Fruit fly (Drosophila melanogaster) whole organism, wandering third instar larva: ENCODE data around the gene CG3123.

ENCODE experiments used
- Abd-B ChIP-seq: fragments of >200 bp; optimal IDR thresholded peaks from 2 replicates; lab custom pipeline; 2017; ENCODE audit warnings: missing biosample characterization, missing genetic modification characterization
- CG32264 ChIP-seq: fragments of 200-800 bp; sonication (Bioruptor generic); optimal IDR thresholded peaks from 2 replicates; lab custom pipeline; 2016; ENCODE audit warnings: missing biosample characterization, missing genetic modification characterization
- CG9705 ChIP-seq: fragments of 200-800 bp; sonication (Bioruptor generic); optimal IDR thresholded peaks from 2 replicates; lab custom pipeline; 2018; ENCODE audit warnings: missing biosample characterization, mild to moderate bottlenecking, missing genetic modification characterization
- CrebA ChIP-seq: fragments of 200-800 bp; sonication (Bioruptor generic); optimal IDR thresholded peaks from 2 replicates; lab custom pipeline; 2016; ENCODE audit warnings: missing biosample characterization, mild to moderate bottlenecking, missing genetic modification characterization, borderline replicate concordance
- Dfd ChIP-seq: fragments of >200 bp; optimal IDR thresholded peaks from 2 replicates; lab custom pipeline; 2017; ENCODE audit warnings: missing biosample characterization, missing genetic modification characterization
- Dif ChIP-seq: fragments of 200-275, 200-300 bp; sonication (Bioruptor generic); optimal IDR thresholded peaks from 2 replicates; lab custom pipeline; 2018; ENCODE audit warnings: missing biosample characterization, missing genetic modification characterization; ENCODE audit not compliant: partially characterized antibody
- GATAd ChIP-seq: sonication (Bioruptor generic); optimal IDR thresholded peaks from 2 replicates; lab custom pipeline; 2016; ENCODE audit warnings: missing biosample characterization, missing genetic modification characterization
- HLH106 ChIP-seq: fragments of 200-800 bp; optimal IDR thresholded peaks from 3 replicates; lab custom pipeline; 2019; ENCODE audit warnings: missing biosample characterization, mild to moderate bottlenecking, missing genetic modification characterization, moderate library complexity
- Hnf4 ChIP-seq: fragments of 200-800 bp; sonication (Bioruptor generic); optimal IDR thresholded peaks from 2 replicates; lab custom pipeline; 2016; ENCODE audit warnings: missing biosample characterization, mild to moderate bottlenecking, missing genetic modification characterization
- Hr78 ChIP-seq: fragments of >200 bp; optimal IDR thresholded peaks from 2 replicates; lab custom pipeline; 2017; ENCODE audit warnings: missing biosample characterization, missing genetic modification characterization
- Hr83 ChIP-seq: fragments of 200-300 bp; sonication (Bioruptor generic); optimal IDR thresholded peaks from 2 replicates; lab custom pipeline; 2016; ENCODE audit warnings: missing biosample characterization, mild to moderate bottlenecking, missing genetic modification characterization, moderate library complexity; ENCODE audit not compliant: poor library complexity, severe bottlenecking
- Jra ChIP-seq: sonication (Bioruptor generic); optimal IDR thresholded peaks from 2 replicates; lab custom pipeline; 2016; ENCODE audit warnings: missing biosample characterization, missing genetic modification characterization
- Mio ChIP-seq: sonication (Bioruptor generic); optimal IDR thresholded peaks from 2 replicates; lab custom pipeline; 2016; ENCODE audit warnings: missing biosample characterization, missing genetic modification characterization
- Myc ChIP-seq: fragments of >200 bp; optimal IDR thresholded peaks from 2 replicates; lab custom pipeline; 2017
- N ChIP-seq: fragments of >200 bp; optimal IDR thresholded peaks from 2 replicates; lab custom pipeline; 2018; ENCODE audit warnings: missing biosample characterization, missing external identifiers, missing genetic modification characterization
- OdsH ChIP-seq: fragments of 200-800 bp; sonication (Bioruptor generic); optimal IDR thresholded peaks from 2 replicates; lab custom pipeline; 2016; ENCODE audit warnings: missing biosample characterization, mild to moderate bottlenecking, missing genetic modification characterization
- Rel ChIP-seq, 2 experiments: fragments of 200-800 bp; sonication (Bioruptor generic) in 1 of 2; optimal IDR thresholded peaks; 2 replicates in 1 of 2; 3 replicates in 1 of 2; lab custom pipeline; 2016 to 2019; ENCODE audit warnings: mild to moderate bottlenecking in 2 of 2, missing biosample characterization in 2 of 2, missing genetic modification characterization in 2 of 2, moderate library complexity in 1 of 2
- Sp1 ChIP-seq: fragments of 200-800 bp; sonication (Bioruptor generic); optimal IDR thresholded peaks from 3 replicates; lab custom pipeline; 2019; ENCODE audit warnings: missing biosample characterization, mild to moderate bottlenecking, missing genetic modification characterization, moderate library complexity
- Vsx2 ChIP-seq: fragments of 200-300, 225-300 bp; sonication (Bioruptor generic); optimal IDR thresholded peaks from 2 replicates; lab custom pipeline; 2018; ENCODE audit warnings: missing biosample characterization, missing genetic modification characterization; ENCODE audit not compliant: partially characterized antibody
- br ChIP-seq: fragments of 200-800 bp; sonication (Bioruptor generic); optimal IDR thresholded peaks from 2 replicates; lab custom pipeline; 2016; ENCODE audit warnings: missing biosample characterization, missing genetic modification characterization
- brk ChIP-seq: fragments of 200-800 bp; sonication (Bioruptor generic); optimal IDR thresholded peaks from 2 replicates; lab custom pipeline; 2016; ENCODE audit warnings: missing biosample characterization, mild to moderate bottlenecking, missing genetic modification characterization
- dl ChIP-seq, 2 experiments: fragments of 175-275, 200-275 bp in 1 of 2; fragments of 200-275 bp in 1 of 2; sonication (Bioruptor generic); optimal IDR thresholded peaks; lab custom pipeline; 2018; ENCODE audit warnings: mild to moderate bottlenecking in 2 of 2, missing biosample characterization in 2 of 2, missing genetic modification characterization in 2 of 2, moderate library complexity in 2 of 2; ENCODE audit not compliant: partially characterized antibody in 2 of 2, insufficient read depth in 1 of 2
- dmrt93B ChIP-seq: fragments of 200-800 bp; sonication (Bioruptor generic); optimal IDR thresholded peaks from 2 replicates; lab custom pipeline; 2018; ENCODE audit warnings: missing biosample characterization, mild to moderate bottlenecking, missing genetic modification characterization
- dsf ChIP-seq: sonication (Bioruptor generic); optimal IDR thresholded peaks from 2 replicates; lab custom pipeline; 2016; ENCODE audit warnings: missing biosample characterization, missing genetic modification characterization, borderline replicate concordance
- ey ChIP-seq: fragments of 200-800 bp; sonication (Bioruptor generic); optimal IDR thresholded peaks from 2 replicates; lab custom pipeline; 2016; ENCODE audit warnings: missing biosample characterization, missing genetic modification characterization
- foxo ChIP-seq, 2 experiments: fragments of 200-800 bp; sonication (Bioruptor generic); optimal IDR thresholded peaks; 2 replicates in 1 of 2; 3 replicates in 1 of 2; lab custom pipeline; 2016 to 2017; ENCODE audit warnings: missing biosample characterization in 2 of 2, missing genetic modification characterization in 2 of 2
- fru ChIP-seq: fragments of 200-800 bp; sonication (Bioruptor generic); optimal IDR thresholded peaks from 3 replicates; lab custom pipeline; 2016; ENCODE audit warnings: missing biosample characterization, mild to moderate bottlenecking, missing genetic modification characterization
- h ChIP-seq: fragments of 200-800 bp; sonication (Bioruptor generic); optimal IDR thresholded peaks from 3 replicates; lab custom pipeline; 2016; ENCODE audit warnings: missing biosample characterization, mild to moderate bottlenecking, missing genetic modification characterization
- jim ChIP-seq: fragments of 175-275, 200-325 bp; sonication (Bioruptor generic); optimal IDR thresholded peaks from 2 replicates; lab custom pipeline; 2016; ENCODE audit warnings: missing biosample characterization, mild to moderate bottlenecking, missing genetic modification characterization
- lola ChIP-seq: fragments of >200 bp; optimal IDR thresholded peaks from 2 replicates; lab custom pipeline; 2017; ENCODE audit warnings: missing biosample characterization, missing genetic modification characterization
- pan ChIP-seq: fragments of >200 bp; optimal IDR thresholded peaks from 2 replicates; lab custom pipeline; 2017
- psq ChIP-seq: fragments of 200-800 bp; sonication (Bioruptor generic); optimal IDR thresholded peaks from 3 replicates; lab custom pipeline; 2017; ENCODE audit warnings: missing biosample characterization, mild to moderate bottlenecking, missing genetic modification characterization, moderate library complexity
- rgr ChIP-seq: fragments of 200-800 bp; sonication (Bioruptor generic); optimal IDR thresholded peaks from 3 replicates; lab custom pipeline; 2016; ENCODE audit warnings: missing biosample characterization, mild to moderate bottlenecking, missing genetic modification characterization
- sage ChIP-seq: fragments of 200-800 bp; sonication (Bioruptor generic); optimal IDR thresholded peaks from 2 replicates; lab custom pipeline; 2016; ENCODE audit warnings: missing biosample characterization, mild to moderate bottlenecking, missing genetic modification characterization
- sv ChIP-seq: fragments of 200-800 bp; sonication (Bioruptor generic); optimal IDR thresholded peaks from 3 replicates; lab custom pipeline; 2016; ENCODE audit warnings: missing biosample characterization, missing genetic modification characterization
- tai ChIP-seq: sonication (Bioruptor generic); optimal IDR thresholded peaks from 2 replicates; lab custom pipeline; 2016; ENCODE audit warnings: missing biosample characterization, missing genetic modification characterization
- usp ChIP-seq: fragments of >200 bp; optimal IDR thresholded peaks from 2 replicates; lab custom pipeline; 2017; ENCODE audit warnings: missing biosample characterization, missing genetic modification characterization
- woc ChIP-seq: sonication (Bioruptor generic); optimal IDR thresholded peaks from 2 replicates; lab custom pipeline; 2016; ENCODE audit warnings: missing biosample characterization, mild to moderate bottlenecking, missing genetic modification characterization

Gene CG3123

dm6 chr2L:2829637-2830340 is 4.5 kb upstream of the CG3123 start, which contains the start of gene Duox:
Duox (minus strand) TSS chr2L:2830248.
- TF ChIP-seq dsf (GFP tag; lab: Kevin White, UChicago) = no peak
- TF ChIP-seq Jra = no peak
- TF ChIP-seq pan = no peak
- no peak for TF ChIP-seq Myc (lab: Kevin White, UChicago)
- TF ChIP-seq HLH106 = no peak
- no peak for TF ChIP-seq sv (GFP tag; lab: Kevin White, UChicago)
- TF ChIP-seq brk (GFP tag; lab: Kevin White, UChicago) = no peak
- no peak for TF ChIP-seq foxo (GFP tag; optimal IDR thresholded peaks at IDR 0.05; lab: Kevin White, UChicago)
- no peak for TF ChIP-seq sage (GFP tag; lab: Kevin White, UChicago)
- no peak for TF ChIP-seq CrebA (GFP tag; lab: Kevin White, UChicago)
- TF ChIP-seq Hr83 (GFP tag; lab: Kevin White, UChicago) = peak; percentile 74
- TF ChIP-seq ey (GFP tag; lab: Kevin White, UChicago) = no peak
- no peak for TF ChIP-seq Sp1 (GFP tag; lab: Kevin White, UChicago)
- TF ChIP-seq dl (GFP tag; optimal IDR thresholded peaks at IDR 0.05; lab: Kevin White, UChicago; ENCODE audit: insufficient read depth in 1 of 2, partially characterized antibody in 2 of 2) = peak; percentile 12 to 32
- TF ChIP-seq tai (GFP tag; lab: Kevin White, UChicago) = no peak
- no peak for TF ChIP-seq woc (GFP tag; lab: Kevin White, UChicago)
- TF ChIP-seq lola (GFP tag; lab: Kevin White, UChicago) = no peak
- TF ChIP-seq CG9705 = no peak
- no peak for TF ChIP-seq N (GFP tag; lab: Kevin White, UChicago)
- no peak for TF ChIP-seq CG32264 (GFP tag; lab: Kevin White, UChicago)
- no peak for TF ChIP-seq rgr (GFP tag; lab: Kevin White, UChicago)
- no peak for TF ChIP-seq Dfd (GFP tag; lab: Kevin White, UChicago)
- TF ChIP-seq br (GFP tag; lab: Kevin White, UChicago) = no peak
- TF ChIP-seq dmrt93B (GFP tag; lab: Kevin White, UChicago) = no peak
- TF ChIP-seq usp (GFP tag; lab: Kevin White, UChicago) = no peak
- TF ChIP-seq psq (GFP tag; lab: Kevin White, UChicago) = peak; percentile 89
- TF ChIP-seq h (GFP tag; lab: Kevin White, UChicago) = no peak
- TF ChIP-seq Vsx2 (GFP tag; lab: Kevin White, UChicago) = peak; percentile 7
- peak; percentile 78 for TF ChIP-seq Dif (GFP tag; lab: Kevin White, UChicago)
- no peak for TF ChIP-seq Rel (GFP tag; optimal IDR thresholded peaks at IDR 0.05; lab: Kevin White, UChicago)
- TF ChIP-seq Rel (tag; optimal IDR thresholded peaks at IDR 0.05; lab: Kevin White, UChicago) = no peak
- TF ChIP-seq jim = peak; percentile 45
- TF ChIP-seq Abd-B = no peak
- no peak for TF ChIP-seq OdsH (GFP tag; lab: Kevin White, UChicago)
- no peak for TF ChIP-seq GATAd (GFP tag; lab: Kevin White, UChicago)
- TF ChIP-seq Mio (GFP tag; lab: Kevin White, UChicago) = no peak
- TF ChIP-seq fru (GFP tag; lab: Kevin White, UChicago) = no peak
- no peak for TF ChIP-seq Hnf4
- TF ChIP-seq Hr78 = no peak

- TF ChIP-seq br (GFP tag; lab: Kevin White, UChicago) (no peak), Vsx2 (GFP tag; lab: Kevin White, UChicago) (no peak), h (GFP tag; lab: Kevin White, UChicago) (no peak), Abd-B (no peak), dl (GFP tag; optimal IDR thresholded peaks at IDR 0.05; lab: Kevin White, UChicago; ENCODE audit: insufficient read depth in 1 of 2, partially characterized antibody in 2 of 2) (no peak)
These were observed 9.6 kb downstream of the CG3123 start, which contains the start of gene G6P for dm6 chr2L:2815673-2816072. G6P (minus strand) TSS chr2L:2815760.
